Worm (Caenorhabditis elegans) whole organism, late embryonic: ENCODE results near the gene F22B5.4.

Experiments
- ama-1 ChIP-seq: fragments of 150-350 bp; optimal IDR thresholded peaks from 2 replicates; lab custom pipeline; 2014
- elt-2 ChIP-seq: sonication (generic microtip); optimal IDR thresholded peaks from 2 replicates; lab custom pipeline; 2016; ENCODE audit warnings: missing genetic modification reagents, missing genetic modification characterization, missing compliant biosample characterization
- hlh-13 ChIP-seq: fragments of 200-800 bp; sonication (Bioruptor generic); optimal IDR thresholded peaks from 2 replicates; lab custom pipeline; 2018; ENCODE audit warnings: mild to moderate bottlenecking, missing genetic modification characterization, missing compliant biosample characterization
- pros-1 ChIP-seq: fragments of 150-350 bp; optimal IDR thresholded peaks from 2 replicates; lab custom pipeline; 2014; ENCODE audit warnings: missing biosample characterization, missing genetic modification reagents, missing genetic modification characterization

ce11 chrII:8428947-8429919, 20.3 kb upstream of the F22B5.4 start:
- TF ChIP-seq pros-1 (tag; lab: Kevin White, UChicago) (no peak), hlh-13 (GFP tag; lab: Kevin White, UChicago) (no peak), elt-2 (tag; lab: Kevin White, UChicago) (no peak), ama-1 (no peak)
